Worm (Caenorhabditis elegans) whole organism, L3 larva: Measurements from ENCODE around the gene pqn-79.

Experiments used
- ceh-82 ChIP-seq: fragments of 150-350 bp; optimal IDR thresholded peaks from 2 replicates; lab custom pipeline; 2014; ENCODE audit warnings: missing biosample characterization, missing genetic modification characterization
- daf-12 ChIP-seq: fragments of 150-350 bp; optimal IDR thresholded peaks from 2 replicates; lab custom pipeline; 2014; ENCODE audit warnings: missing biosample characterization, missing genetic modification reagents, missing genetic modification characterization
- nhr-237 ChIP-seq: fragments of 150-350 bp; optimal IDR thresholded peaks from 2 replicates; lab custom pipeline; 2014; ENCODE audit warnings: missing biosample characterization, missing genetic modification characterization

- TF ChIP-seq nhr-237 (tag; lab: Kevin White, UChicago), result no peak
- no peak for TF ChIP-seq daf-12 (tag; lab: Kevin White, UChicago)
- TF ChIP-seq ceh-82 (tag; lab: Kevin White, UChicago), result no peak
Observed at ce11 chrIV:15583620-15584019, 11.8 kb upstream of the pqn-79 start, which contains the start of gene Y105C5A.508.
